Worm (Caenorhabditis elegans) whole organism, L2 larva: ENCODE measurements around the gene K12H6.6.

Source experiments
- egl-27 ChIP-seq: sonication (generic microtip); optimal IDR thresholded peaks from 3 replicates; lab custom pipeline; 2017; ENCODE audit warnings: missing biosample characterization, missing genetic modification reagents, missing genetic modification characterization
- nhr-6 ChIP-seq: fragments of 150-350 bp; optimal IDR thresholded peaks from 2 replicates; lab custom pipeline; 2014; ENCODE audit warnings: missing biosample characterization, missing genetic modification characterization
- nhr-77 ChIP-seq: fragments of 150-350 bp; optimal IDR thresholded peaks from 2 replicates; lab custom pipeline; 2014; ENCODE audit warnings: missing biosample characterization, missing genetic modification characterization

DNA sequence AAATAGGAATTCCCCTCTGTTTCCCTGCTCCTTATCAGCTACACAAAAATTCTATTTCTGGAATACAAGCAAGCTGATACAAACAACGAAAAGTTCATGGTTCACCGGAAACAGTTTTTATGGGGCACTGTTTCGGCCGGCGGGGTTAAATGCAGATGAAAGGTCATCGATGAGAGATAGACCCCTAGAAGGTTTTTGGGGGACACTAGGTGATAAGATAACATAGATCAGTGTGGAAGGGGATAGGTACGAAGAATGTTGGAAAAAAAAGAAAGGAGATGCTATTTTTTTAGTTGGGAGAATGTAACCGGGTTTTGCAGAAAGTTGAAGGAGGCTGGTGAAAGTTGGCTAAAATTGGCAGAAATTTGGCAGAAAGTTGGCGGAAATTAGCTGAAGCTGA, 25.5 kb downstream of the K12H6.6 start:
- no peak for TF ChIP-seq nhr-6 (tag; lab: Kevin White, UChicago)
- no peak for TF ChIP-seq egl-27 (tag; lab: Kevin White, UChicago)
- no peak for TF ChIP-seq nhr-77 (tag; lab: Kevin White, UChicago)
